Fruit fly (Drosophila melanogaster) whole organism, embryonic: ENCODE measurements around the gene tutl.

Experiments
- Atf-2 ChIP-seq: fragments of 200-800 bp; sonication (Bioruptor generic); optimal IDR thresholded peaks from 2 replicates; lab custom pipeline; 2016; ENCODE audit warnings: missing biosample characterization, missing genetic modification characterization
- B-H1 ChIP-seq: fragments of 200-800 bp; sonication (Bioruptor generic); IDR thresholded peaks from 3 replicates; pipeline ENCODE4 v1.3.6; 2022; ENCODE audit warnings: missing biosample characterization, missing genetic modification characterization
- BtbVII ChIP-seq: fragments of 200-800 bp; sonication (Bioruptor generic); optimal IDR thresholded peaks from 3 replicates; lab custom pipeline; 2017; ENCODE audit warnings: missing biosample characterization, mild to moderate bottlenecking, missing genetic modification characterization
- C15 ChIP-seq: fragments of 200-800 bp; sonication (Bioruptor generic); IDR thresholded peaks from 3 replicates; pipeline ENCODE4 v1.3.6; 2022; ENCODE audit warnings: missing biosample characterization, missing genetic modification characterization
- CG1024 ChIP-seq: fragments of 200-800 bp; sonication (Bioruptor generic); IDR thresholded peaks from 2 replicates; pipeline ENCODE4 v1.3.6; 2022; ENCODE audit warnings: missing biosample characterization, missing genetic modification characterization
- CG11093 ChIP-seq: fragments of 200-800 bp; sonication (Bioruptor generic); IDR thresholded peaks from 3 replicates; pipeline ENCODE4 v1.3.6; 2022; ENCODE audit warnings: missing biosample characterization, missing genetic modification characterization
- CG11504 ChIP-seq: fragments of 200-800 bp; sonication (Bioruptor generic); optimal IDR thresholded peaks from 3 replicates; lab custom pipeline; 2019; ENCODE audit warnings: missing biosample characterization, mild to moderate bottlenecking, missing genetic modification characterization, moderate library complexity
- CG12104 ChIP-seq: fragments of 200-800 bp; sonication (Bioruptor generic); optimal IDR thresholded peaks from 3 replicates; lab custom pipeline; 2016; ENCODE audit warnings: missing biosample characterization, missing genetic modification characterization
- CG12236 ChIP-seq: fragments of 200-800 bp; sonication (Bioruptor generic); optimal IDR thresholded peaks from 2 replicates; lab custom pipeline; 2016; ENCODE audit warnings: missing biosample characterization, missing genetic modification characterization
- CG14441 ChIP-seq: fragments of 200-800 bp; sonication (Bioruptor generic); IDR thresholded peaks from 2 replicates; pipeline ENCODE4 v1.3.6; 2022; ENCODE audit warnings: missing biosample characterization, missing genetic modification characterization
- CG15479 ChIP-seq: fragments of 200-800 bp; sonication (Bioruptor generic); optimal IDR thresholded peaks from 3 replicates; lab custom pipeline; 2019; ENCODE audit warnings: missing biosample characterization, mild to moderate bottlenecking, missing genetic modification characterization, moderate library complexity
- CG18619 ChIP-seq: fragments of 200-800 bp; sonication (Bioruptor generic); optimal IDR thresholded peaks from 3 replicates; lab custom pipeline; 2017; ENCODE audit warnings: missing biosample characterization, mild to moderate bottlenecking, missing genetic modification characterization
- CG31388 ChIP-seq: fragments of 200-800 bp; sonication (Bioruptor generic); optimal IDR thresholded peaks from 2 replicates; lab custom pipeline; 2016; ENCODE audit warnings: missing biosample characterization, missing genetic modification characterization
- CG4820 ChIP-seq: fragments of 200-800 bp; sonication (Bioruptor generic); optimal IDR thresholded peaks from 3 replicates; lab custom pipeline; 2016; ENCODE audit warnings: missing biosample characterization, missing genetic modification characterization
- CG6654 ChIP-seq: fragments of 200-800 bp; sonication (Bioruptor generic); optimal IDR thresholded peaks from 2 replicates; lab custom pipeline; 2017; ENCODE audit warnings: missing biosample characterization, mild to moderate bottlenecking, missing genetic modification characterization
- CG7745 ChIP-seq: fragments of 200-800 bp; sonication (Bioruptor generic); optimal IDR thresholded peaks from 2 replicates; lab custom pipeline; 2018; ENCODE audit warnings: missing biosample characterization, mild to moderate bottlenecking, missing genetic modification characterization, moderate library complexity
- CG7928 ChIP-seq: fragments of 200-800 bp; sonication (Bioruptor generic); optimal IDR thresholded peaks from 2 replicates; lab custom pipeline; 2017; ENCODE audit warnings: missing biosample characterization, mild to moderate bottlenecking, missing genetic modification characterization
- Ets65A ChIP-seq: fragments of 200-800 bp; sonication (Bioruptor generic); peaks from one replicate; lab custom pipeline; 2016; ENCODE audit warnings: missing biosample characterization, missing genetic modification characterization
- Fer2 ChIP-seq: fragments of 200-800 bp; sonication (Bioruptor generic); optimal IDR thresholded peaks from 2 replicates; lab custom pipeline; 2018; ENCODE audit warnings: missing biosample characterization, mild to moderate bottlenecking, missing genetic modification characterization, moderate library complexity
- Fer3 ChIP-seq: fragments of 200-800 bp; sonication (Bioruptor generic); optimal IDR thresholded peaks from 2 replicates; lab custom pipeline; 2018; ENCODE audit warnings: missing biosample characterization, mild to moderate bottlenecking, missing genetic modification characterization, moderate library complexity
- GATAe ChIP-seq: fragments of 200-800 bp; sonication (Bioruptor generic); conservative IDR thresholded peaks from 2 replicates; pipeline ENCODE4 v1.3.6; 2022; ENCODE audit warnings: missing biosample characterization, missing genetic modification characterization
- Hey ChIP-seq: fragments of 200-800 bp; sonication (Bioruptor generic); optimal IDR thresholded peaks from 3 replicates; lab custom pipeline; 2018; ENCODE audit warnings: missing biosample characterization, mild to moderate bottlenecking, missing genetic modification characterization
- HmgZ ChIP-seq: fragments of 200-800 bp; sonication (Bioruptor generic); optimal IDR thresholded peaks from 2 replicates; lab custom pipeline; 2018; ENCODE audit warnings: missing biosample characterization, mild to moderate bottlenecking, missing genetic modification characterization
- Hr3 ChIP-seq: fragments of 200-800 bp; sonication (Bioruptor generic); optimal IDR thresholded peaks from 3 replicates; lab custom pipeline; 2016; ENCODE audit warnings: missing biosample characterization, missing genetic modification characterization
- Hsf ChIP-seq: fragments of 200-800 bp; sonication (Bioruptor generic); optimal IDR thresholded peaks from 3 replicates; lab custom pipeline; 2016; ENCODE audit warnings: missing biosample characterization, missing genetic modification characterization
- MESR4 ChIP-seq: fragments of 200-800 bp; sonication (Bioruptor generic); optimal IDR thresholded peaks from 2 replicates; lab custom pipeline; 2018; ENCODE audit warnings: missing biosample characterization, mild to moderate bottlenecking, missing genetic modification characterization, moderate library complexity
- Meics ChIP-seq: fragments of 200-800 bp; sonication (Bioruptor generic); optimal IDR thresholded peaks from 2 replicates; lab custom pipeline; 2017; ENCODE audit warnings: missing biosample characterization, mild to moderate bottlenecking, missing genetic modification characterization
- Myb ChIP-seq: fragments of 200-800 bp; sonication (Bioruptor generic); optimal IDR thresholded peaks from 2 replicates; lab custom pipeline; 2016; ENCODE audit warnings: missing biosample characterization, missing genetic modification characterization
- Oaz ChIP-seq: fragments of 200-800 bp; sonication (Bioruptor generic); IDR thresholded peaks from 2 replicates; pipeline ENCODE4 v1.3.6; 2022; ENCODE audit warnings: missing biosample characterization, missing genetic modification characterization
- Poxn ChIP-seq: fragments of 200-800 bp; sonication (Bioruptor generic); IDR thresholded peaks from 2 replicates; pipeline ENCODE4 v1.3.6; 2022; ENCODE audit warnings: missing biosample characterization, missing genetic modification characterization
- Xrp1 ChIP-seq: fragments of 200-800 bp; sonication (Bioruptor generic); IDR thresholded peaks from 2 replicates; pipeline ENCODE4 v1.3.6; 2022; ENCODE audit warnings: missing biosample characterization, missing genetic modification characterization
- ato ChIP-seq: fragments of 200-800 bp; sonication (Bioruptor generic); IDR thresholded peaks from 2 replicates; pipeline ENCODE4 v1.3.6; 2022; ENCODE audit warnings: missing biosample characterization, missing genetic modification characterization; ENCODE audit not compliant: partially characterized antibody
- btn ChIP-seq: fragments of 200-800 bp; sonication (Bioruptor generic); optimal IDR thresholded peaks from 2 replicates; lab custom pipeline; 2016; ENCODE audit warnings: missing biosample characterization, missing genetic modification characterization
- croc ChIP-seq: fragments of 200-800 bp; sonication (Bioruptor generic); conservative IDR thresholded peaks from 3 replicates; pipeline ENCODE4 v1.3.6; 2022; ENCODE audit warnings: missing biosample characterization, missing genetic modification characterization
- cwo ChIP-seq: fragments of 200-800 bp; sonication (Bioruptor generic); optimal IDR thresholded peaks from 3 replicates; lab custom pipeline; 2017; ENCODE audit warnings: missing biosample characterization, missing genetic modification characterization, mild to moderate bottlenecking, moderate library complexity, missing genetic modification reagents
- da ChIP-seq: fragments of 200-800 bp; sonication (Bioruptor generic); optimal IDR thresholded peaks from 2 replicates; lab custom pipeline; 2016; ENCODE audit warnings: missing biosample characterization, missing genetic modification characterization
- dysf ChIP-seq: fragments of 200-800 bp; sonication (Bioruptor generic); IDR thresholded peaks from 3 replicates; pipeline ENCODE4 v1.3.6; 2022; ENCODE audit warnings: missing biosample characterization, missing genetic modification characterization
- fru ChIP-seq: fragments of >200 bp; optimal IDR thresholded peaks from 2 replicates; lab custom pipeline; 2017
- ftz-f1 ChIP-seq: fragments of 200-800 bp; sonication (Bioruptor generic); optimal IDR thresholded peaks from 2 replicates; lab custom pipeline; 2016; ENCODE audit warnings: missing biosample characterization, missing genetic modification characterization
- jigr1 ChIP-seq: fragments of 200-800 bp; sonication (Bioruptor generic); IDR thresholded peaks from 3 replicates; pipeline ENCODE4 v1.3.6; 2022; ENCODE audit warnings: missing biosample characterization, missing genetic modification characterization
- odd ChIP-seq: fragments of 200-800 bp; sonication (Bioruptor generic); optimal IDR thresholded peaks from 2 replicates; lab custom pipeline; 2017; ENCODE audit warnings: missing biosample characterization, mild to moderate bottlenecking, missing genetic modification characterization
- pb ChIP-seq: fragments of 200-800 bp; sonication (Bioruptor generic); optimal IDR thresholded peaks from 3 replicates; lab custom pipeline; 2016; ENCODE audit warnings: missing biosample characterization, missing genetic modification characterization
- phol ChIP-seq: fragments of 200-800 bp; sonication (Bioruptor generic); optimal IDR thresholded peaks from 3 replicates; lab custom pipeline; 2018; ENCODE audit warnings: missing biosample characterization, mild to moderate bottlenecking, missing genetic modification characterization, moderate library complexity
- pnt ChIP-seq: fragments of 200-800 bp; sonication (Bioruptor generic); optimal IDR thresholded peaks from 3 replicates; lab custom pipeline; 2016; ENCODE audit warnings: missing biosample characterization, missing genetic modification characterization
- prd ChIP-seq, 3 experiments: fragments of >200 bp in 2 of 3; fragments of 200-800 bp in 1 of 3; sonication (Bioruptor generic) in 1 of 3; optimal IDR thresholded peaks in 2 of 3; IDR thresholded peaks in 1 of 3; 2 replicates in 2 of 3; 3 replicates in 1 of 3; pipeline versions ENCODE4 v1.3.6 to Lab custom; 2017 to 2022; ENCODE audit warnings: missing biosample characterization in 1 of 3, missing genetic modification characterization in 1 of 3
- repo ChIP-seq: fragments of 200-800 bp; sonication (Bioruptor generic); optimal IDR thresholded peaks from 2 replicates; lab custom pipeline; 2016; ENCODE audit warnings: missing biosample characterization, missing genetic modification characterization
- salm ChIP-seq: fragments of 200-800 bp; sonication (Bioruptor generic); optimal IDR thresholded peaks from 2 replicates; lab custom pipeline; 2018; ENCODE audit warnings: missing biosample characterization, mild to moderate bottlenecking, missing genetic modification characterization
- trh ChIP-seq: fragments of 200-800 bp; sonication (Bioruptor generic); optimal IDR thresholded peaks from 2 replicates; lab custom pipeline; 2016; ENCODE audit warnings: missing biosample characterization, missing genetic modification characterization
- vnd ChIP-seq: fragments of 200-800 bp; sonication (Bioruptor generic); IDR thresholded peaks from 3 replicates; pipeline ENCODE4 v1.3.6; 2022; ENCODE audit warnings: missing biosample characterization, missing genetic modification characterization; ENCODE audit not compliant: partially characterized antibody
- zf30C ChIP-seq: fragments of 200-800 bp; sonication (Bioruptor generic); optimal IDR thresholded peaks from 3 replicates; lab custom pipeline; 2018; ENCODE audit warnings: missing biosample characterization, mild to moderate bottlenecking, missing genetic modification characterization

tutl gene

dm6 chr2L:4332962-4333757 lies 50.2 kb downstream of the tutl start (continued):
- TF ChIP-seq btn (GFP tag; lab: Kevin White, UChicago) (peak; percentile 76), BtbVII (GFP tag; lab: Kevin White, UChicago) (peak; percentile 85), Atf-2 (GFP tag; lab: Kevin White, UChicago) (peak; percentile 79), odd (GFP tag; lab: Kevin White, UChicago) (peak; percentile 63), CG7928 (GFP tag; lab: Kevin White, UChicago) (peak; percentile 46), CG12236 (peak; percentile 65), GATAe (GFP tag; lab: Robert Waterston, UW) (no peak), phol (tag; lab: Kevin White, UChicago) (peak; percentile 83), vnd (GFP tag; lab: Robert Waterston, UW) (no peak), Ets65A (GFP tag; lab: Kevin White, UChicago) (peak; percentile 97), Xrp1 (GFP tag; lab: Robert Waterston, UW) (peak; percentile 92), Oaz (GFP tag; lab: Robert Waterston, UW) (peak; percentile 38), C15 (GFP tag; lab: Robert Waterston, UW) (no peak), ato (GFP tag; lab: Robert Waterston, UW) (no peak), cwo (GFP tag; lab: Kevin White, UChicago) (peak; percentile 82), prd (optimal IDR thresholded peaks at IDR 0.05; lab: Kevin White, UChicago) (no peak), prd (GFP tag; IDR thresholded peaks at IDR 0.05; lab: Robert Waterston, UW) (peak; percentile 83), zf30C (GFP tag; lab: Kevin White, UChicago) (peak; percentile 92), CG4820 (GFP tag; lab: Kevin White, UChicago) (peak; percentile 78), pnt (GFP tag; lab: Kevin White, UChicago) (peak; percentile 75), Hr3 (GFP tag; lab: Kevin White, UChicago) (peak; percentile 51), CG11093 (GFP tag; lab: Robert Waterston, UW) (peak; percentile 76), salm (tag; lab: Kevin White, UChicago) (peak; percentile 75), pb (GFP tag; lab: Kevin White, UChicago) (peak; percentile 81), repo (GFP tag; lab: Kevin White, UChicago) (peak; percentile 67), Hsf (peak; percentile 89), CG6654 (peak; percentile 78), da (GFP tag; lab: Kevin White, UChicago) (no peak), CG11504 (tag; lab: Kevin White, UChicago) (peak; percentile 83), HmgZ (tag; lab: Kevin White, UChicago) (peak; percentile 48), croc (peak; percentile 62), Fer3 (tag; lab: Kevin White, UChicago) (peak; percentile 85), fru (lab: Kevin White, UChicago) (no peak), CG12104 (GFP tag; lab: Kevin White, UChicago) (peak; percentile 50), CG18619 (GFP tag; lab: Kevin White, UChicago) (peak; percentile 67), MESR4 (peak; percentile 13), CG7745 (tag; lab: Kevin White, UChicago) (no peak), B-H1 (GFP tag; lab: Robert Waterston, UW) (peak; percentile 83), ftz-f1 (GFP tag; lab: Kevin White, UChicago) (no peak), trh (GFP tag; lab: Kevin White, UChicago) (peak; percentile 26), CG14441 (GFP tag; lab: Robert Waterston, UW) (peak; percentile 83), CG1024 (GFP tag; lab: Robert Waterston, UW) (peak; percentile 70), Myb (GFP tag; lab: Kevin White, UChicago) (peak; percentile 75), Meics (GFP tag; lab: Kevin White, UChicago) (peak; percentile 83), Hey (tag; lab: Kevin White, UChicago) (peak; percentile 99), dysf (GFP tag; lab: Robert Waterston, UW) (peak; percentile 83), CG31388 (peak; percentile 32), jigr1 (peak; percentile 56; the same call in 2 of the 3 replicates), Fer2 (tag; lab: Kevin White, UChicago) (peak; percentile 60), CG15479 (GFP tag; lab: Kevin White, UChicago) (no peak), Poxn (GFP tag; lab: Robert Waterston, UW) (peak; percentile 68; the same call in 1 of the 2 replicates)
